Fruit fly (Drosophila melanogaster) whole organism, embryonic: ENCODE measurements around the gene CG32023.

ENCODE experiments used
- CG10267 ChIP-seq: fragments of 200-800 bp; sonication (Bioruptor generic); optimal IDR thresholded peaks from 2 replicates; lab custom pipeline; 2018; ENCODE audit warnings: missing biosample characterization, mild to moderate bottlenecking, missing genetic modification characterization, moderate library complexity
- CG10321 ChIP-seq: fragments of 200-800 bp; sonication (Bioruptor generic); IDR thresholded peaks from 2 replicates; pipeline ENCODE4 v1.3.6; 2022; ENCODE audit warnings: missing biosample characterization, missing genetic modification characterization
- CG10366 ChIP-seq: fragments of 200-800 bp; sonication (Bioruptor generic); IDR thresholded peaks from 2 replicates; pipeline ENCODE4 v1.3.6; 2022; ENCODE audit warnings: missing biosample characterization, missing genetic modification characterization
- CG10543 ChIP-seq: fragments of 200-800 bp; sonication (Bioruptor generic); optimal IDR thresholded peaks from 3 replicates; lab custom pipeline; 2017; ENCODE audit warnings: missing biosample characterization, mild to moderate bottlenecking, missing genetic modification characterization, moderate library complexity
- CG12155 ChIP-seq: fragments of 200-800 bp; sonication (Bioruptor generic); optimal IDR thresholded peaks from 3 replicates; lab custom pipeline; 2016; ENCODE audit warnings: missing biosample characterization, missing genetic modification characterization
- CG12744 ChIP-seq: fragments of 200-800 bp; sonication (Bioruptor generic); optimal IDR thresholded peaks from 2 replicates; lab custom pipeline; 2016; ENCODE audit warnings: missing biosample characterization, missing genetic modification characterization
- CG13424 ChIP-seq: fragments of 200-800 bp; sonication (Bioruptor generic); optimal IDR thresholded peaks from 2 replicates; lab custom pipeline; 2019; ENCODE audit warnings: missing biosample characterization, mild to moderate bottlenecking, missing genetic modification characterization, moderate library complexity
- CG14050 ChIP-seq: fragments of 200-800 bp; sonication (Bioruptor generic); IDR thresholded peaks from 3 replicates; pipeline ENCODE4 v1.3.6; 2022; ENCODE audit warnings: missing biosample characterization, missing genetic modification characterization
- CG14441 ChIP-seq: fragments of 200-800 bp; sonication (Bioruptor generic); IDR thresholded peaks from 2 replicates; pipeline ENCODE4 v1.3.6; 2022; ENCODE audit warnings: missing biosample characterization, missing genetic modification characterization
- CG14710 ChIP-seq: fragments of 200-800 bp; sonication (Bioruptor generic); optimal IDR thresholded peaks from 3 replicates; lab custom pipeline; 2019; ENCODE audit warnings: missing biosample characterization, mild to moderate bottlenecking, missing genetic modification characterization, moderate library complexity
- CG14860 ChIP-seq: fragments of 200-800 bp; sonication (Bioruptor generic); IDR thresholded peaks from 3 replicates; pipeline ENCODE4 v1.3.6; 2022; ENCODE audit warnings: missing biosample characterization, missing genetic modification characterization; ENCODE audit not compliant: partially characterized antibody
- CG15696 ChIP-seq: fragments of 200-800 bp; sonication (Bioruptor generic); optimal IDR thresholded peaks from 2 replicates; lab custom pipeline; 2019; ENCODE audit warnings: missing biosample characterization, mild to moderate bottlenecking, missing genetic modification characterization, moderate library complexity
- CG2712 ChIP-seq: fragments of 200-800 bp; optimal IDR thresholded peaks from 3 replicates; lab custom pipeline; 2019; ENCODE audit warnings: missing biosample characterization, mild to moderate bottlenecking, missing genetic modification characterization, moderate library complexity
- CG32532 ChIP-seq: fragments of 200-800 bp; sonication (Bioruptor generic); IDR thresholded peaks from 2 replicates; pipeline ENCODE4 v1.3.6; 2022; ENCODE audit warnings: missing biosample characterization, missing genetic modification characterization
- CG33213 ChIP-seq: fragments of 200-800 bp; sonication (Bioruptor generic); optimal IDR thresholded peaks from 3 replicates; lab custom pipeline; 2016; ENCODE audit warnings: missing biosample characterization, missing genetic modification characterization
- CG6272 ChIP-seq: fragments of 200-800 bp; sonication (Bioruptor generic); IDR thresholded peaks from 2 replicates; pipeline ENCODE4 v1.3.6; 2022; ENCODE audit warnings: missing biosample characterization, missing genetic modification characterization
- CG6683 ChIP-seq: fragments of 200-800 bp; sonication (Bioruptor generic); optimal IDR thresholded peaks from 2 replicates; lab custom pipeline; 2017; ENCODE audit warnings: missing biosample characterization, mild to moderate bottlenecking, missing genetic modification characterization, missing genetic modification reagents
- CG8924 ChIP-seq: fragments of 200-800 bp; optimal IDR thresholded peaks from 3 replicates; lab custom pipeline; 2019; ENCODE audit warnings: missing biosample characterization, mild to moderate bottlenecking, missing genetic modification characterization, moderate library complexity
- E2f1 ChIP-seq: fragments of 200-800 bp; sonication (Bioruptor generic); IDR thresholded peaks from 2 replicates; pipeline ENCODE4 v1.3.6; 2022; ENCODE audit warnings: missing biosample characterization, missing genetic modification characterization
- Elba2 ChIP-seq: fragments of 200-800 bp; sonication (Bioruptor generic); optimal IDR thresholded peaks from 3 replicates; lab custom pipeline; 2016; ENCODE audit warnings: missing biosample characterization, missing genetic modification characterization
- Fer1 ChIP-seq: fragments of 200-800 bp; sonication (Bioruptor generic); optimal IDR thresholded peaks from 2 replicates; lab custom pipeline; 2017; ENCODE audit warnings: missing biosample characterization, mild to moderate bottlenecking, missing genetic modification characterization
- HLHmδ ChIP-seq: fragments of 200-800 bp; sonication (Bioruptor generic); optimal IDR thresholded peaks from 2 replicates; lab custom pipeline; 2018; ENCODE audit warnings: missing biosample characterization, mild to moderate bottlenecking, missing genetic modification characterization, moderate library complexity
- Hr78 ChIP-seq, 2 experiments: fragments of 200-800 bp in 1 of 2; fragments of >200 bp in 1 of 2; sonication (Bioruptor generic) in 1 of 2; optimal IDR thresholded peaks; 2 replicates each; lab custom pipeline; 2017 to 2019; ENCODE audit warnings: missing biosample characterization in 2 of 2, missing genetic modification characterization in 2 of 2, mild to moderate bottlenecking in 1 of 2, moderate library complexity in 1 of 2
- MTF-1 ChIP-seq: fragments of 200-800 bp; sonication (Bioruptor generic); optimal IDR thresholded peaks from 2 replicates; lab custom pipeline; 2018; ENCODE audit warnings: missing biosample characterization, mild to moderate bottlenecking, missing genetic modification characterization, borderline replicate concordance
- Mrtf ChIP-seq: fragments of 200-800 bp; sonication (Bioruptor generic); IDR thresholded peaks from 3 replicates; pipeline ENCODE4 v1.3.6; 2022; ENCODE audit warnings: missing biosample characterization, missing genetic modification characterization
- Poxn ChIP-seq: fragments of 200-800 bp; sonication (Bioruptor generic); IDR thresholded peaks from 2 replicates; pipeline ENCODE4 v1.3.6; 2022; ENCODE audit warnings: missing biosample characterization, missing genetic modification characterization
- Sox102F ChIP-seq: fragments of 200-800 bp; sonication (Bioruptor generic); optimal IDR thresholded peaks from 2 replicates; lab custom pipeline; 2018; ENCODE audit warnings: missing biosample characterization, mild to moderate bottlenecking, missing genetic modification characterization, moderate library complexity
- Trl ChIP-seq, 3 experiments: fragments of >200 bp in 2 of 3; fragments of 200-800 bp in 1 of 3; sonication (Bioruptor generic) in 1 of 3; optimal IDR thresholded peaks; 2 replicates in 1 of 3; 3 replicates in 2 of 3; lab custom pipeline; 2016 to 2017; ENCODE audit warnings: missing biosample characterization in 1 of 3, missing genetic modification characterization in 1 of 3
- amos ChIP-seq: fragments of 200-800 bp; sonication (Bioruptor generic); IDR thresholded peaks from 2 replicates; pipeline ENCODE4 v1.3.6; 2022; ENCODE audit warnings: missing biosample characterization, missing genetic modification characterization; ENCODE audit not compliant: partially characterized antibody
- ap ChIP-seq: fragments of 200-800 bp; sonication (Bioruptor generic); IDR thresholded peaks from 2 replicates; pipeline ENCODE4 v1.3.6; 2022; ENCODE audit warnings: missing biosample characterization, missing genetic modification characterization
- ara ChIP-seq: fragments of 200-800 bp; sonication (Bioruptor generic); IDR thresholded peaks from 2 replicates; pipeline ENCODE4 v1.3.6; 2022; ENCODE audit warnings: missing biosample characterization, missing genetic modification characterization
- az2 ChIP-seq: fragments of 200-800 bp; sonication (Bioruptor generic); optimal IDR thresholded peaks from 3 replicates; lab custom pipeline; 2016; ENCODE audit warnings: missing biosample characterization, missing genetic modification characterization
- bab2 ChIP-seq: fragments of 200-800 bp; sonication (Bioruptor generic); optimal IDR thresholded peaks from 2 replicates; lab custom pipeline; 2016; ENCODE audit warnings: missing biosample characterization, missing genetic modification characterization
- bsh ChIP-seq, 2 experiments: fragments of 200-800 bp; sonication (Bioruptor generic); optimal IDR thresholded peaks; 2 replicates each; lab custom pipeline; 2017 to 2018; ENCODE audit warnings: mild to moderate bottlenecking in 2 of 2, missing biosample characterization in 2 of 2, missing genetic modification characterization in 2 of 2, moderate library complexity in 1 of 2
- ci ChIP-seq: fragments of 200-800 bp; sonication (Bioruptor generic); IDR thresholded peaks from 3 replicates; pipeline ENCODE4 v1.3.6; 2022; ENCODE audit warnings: missing biosample characterization, missing genetic modification characterization
- dimm ChIP-seq: fragments of 200-800 bp; sonication (Bioruptor generic); IDR thresholded peaks from 2 replicates; pipeline ENCODE4 v1.3.6; 2022; ENCODE audit warnings: missing biosample characterization, missing genetic modification characterization
- dmrt11E ChIP-seq: fragments of 200-800 bp; sonication (Bioruptor generic); optimal IDR thresholded peaks from 3 replicates; lab custom pipeline; 2018; ENCODE audit warnings: missing biosample characterization, mild to moderate bottlenecking, missing genetic modification characterization, moderate library complexity
- ewg ChIP-seq: fragments of 200-800 bp; sonication (Bioruptor generic); optimal IDR thresholded peaks from 3 replicates; lab custom pipeline; 2017; ENCODE audit warnings: mild to moderate bottlenecking, missing biosample characterization, missing genetic modification reagents, missing genetic modification characterization
- fd102C ChIP-seq: fragments of 200-800 bp; sonication (Bioruptor generic); optimal IDR thresholded peaks from 2 replicates; lab custom pipeline; 2018; ENCODE audit warnings: missing biosample characterization, mild to moderate bottlenecking, missing genetic modification characterization, moderate library complexity
- ftz-f1 ChIP-seq: fragments of 200-800 bp; sonication (Bioruptor generic); optimal IDR thresholded peaks from 2 replicates; lab custom pipeline; 2016; ENCODE audit warnings: missing biosample characterization, missing genetic modification characterization
- ken ChIP-seq: fragments of 200-800 bp; sonication (Bioruptor generic); IDR thresholded peaks from 3 replicates; pipeline ENCODE4 v1.3.6; 2022; ENCODE audit warnings: missing biosample characterization, missing genetic modification characterization
- pan ChIP-seq, 4 experiments: fragments of >200 bp in 3 of 4; fragments of 200-800 bp in 1 of 4; sonication (Bioruptor generic) in 1 of 4; optimal IDR thresholded peaks in 3 of 4; IDR thresholded peaks in 1 of 4; 2 replicates each; pipeline versions ENCODE4 v1.3.6 to Lab custom; 2017 to 2022; ENCODE audit warnings: missing biosample characterization in 2 of 4, missing genetic modification characterization in 2 of 4, mixed read lengths in 1 of 4
- peb ChIP-seq: fragments of 200-800 bp; sonication (Bioruptor generic); IDR thresholded peaks from 2 replicates; pipeline ENCODE4 v1.3.6; 2022; ENCODE audit warnings: missing biosample characterization, missing genetic modification characterization
- sens-2 ChIP-seq: fragments of 200-800 bp; sonication (Bioruptor generic); IDR thresholded peaks from 2 replicates; pipeline ENCODE4 v1.3.6; 2022; ENCODE audit warnings: missing biosample characterization, missing genetic modification characterization
- seq ChIP-seq: fragments of 200-800 bp; sonication (Bioruptor generic); IDR thresholded peaks from 2 replicates; pipeline ENCODE4 v1.3.6; 2022; ENCODE audit warnings: missing biosample characterization, missing genetic modification characterization
- sisA ChIP-seq: fragments of 200-800 bp; sonication (Bioruptor generic); IDR thresholded peaks from 2 replicates; pipeline ENCODE4 v1.3.6; 2022; ENCODE audit warnings: missing biosample characterization, missing genetic modification characterization
- tgo ChIP-seq: fragments of 200-800 bp; sonication (Bioruptor generic); IDR thresholded peaks from 3 replicates; pipeline ENCODE4 v1.3.6; 2022; ENCODE audit warnings: missing biosample characterization, missing genetic modification characterization
- wor ChIP-seq: fragments of 200-800 bp; sonication (Bioruptor generic); IDR thresholded peaks from 2 replicates; pipeline ENCODE4 v1.3.6; 2022; ENCODE audit warnings: missing biosample characterization, missing genetic modification characterization
- zfh2 ChIP-seq: fragments of 200-800 bp; sonication (Bioruptor generic); optimal IDR thresholded peaks from 2 replicates; lab custom pipeline; 2016; ENCODE audit warnings: missing biosample characterization, missing genetic modification characterization

CG32023 gene

DNA sequence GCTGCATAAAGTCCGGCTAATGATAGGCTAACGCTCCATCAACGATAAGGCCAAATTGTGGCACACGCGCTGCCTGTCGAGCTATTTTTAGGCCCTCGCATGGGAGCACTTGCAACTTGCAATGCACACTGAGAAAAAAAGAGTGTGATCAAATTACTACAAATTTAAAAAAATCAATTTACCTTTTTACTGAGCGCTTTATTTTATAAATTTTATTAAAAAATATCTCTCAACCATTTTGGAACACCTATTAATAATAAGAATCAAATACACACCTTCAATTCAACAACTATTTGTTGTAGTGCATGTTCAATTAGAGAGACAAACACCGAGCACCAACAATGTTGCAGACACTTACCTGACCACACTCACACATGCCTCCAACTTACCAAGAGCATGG lies 38.5 kb downstream of the CG32023 start (continued):
- TF ChIP-seq CG14860 (GFP tag; lab: Robert Waterston, UW) (no peak), Trl (optimal IDR thresholded peaks at IDR 0.05; lab: Kevin White, UChicago) (no peak), Trl (GFP tag; optimal IDR thresholded peaks at IDR 0.05; lab: Kevin White, UChicago) (no peak), CG32532 (GFP tag; lab: Robert Waterston, UW) (0 out of 2 replicates have a peak, but pooled peaks have one; percentile 4), Elba2 (no peak), CG10543 (no peak), sisA (GFP tag; lab: Robert Waterston, UW) (peak; percentile 21; the same call in 1 of the 2 replicates), CG14710 (tag; lab: Kevin White, UChicago) (peak; percentile 37), CG8924 (tag; lab: Kevin White, UChicago) (no peak), CG6272 (no peak; the same call in 1 of the 2 replicates), MTF-1 (GFP tag; lab: Kevin White, UChicago) (peak; percentile 51), Poxn (GFP tag; lab: Robert Waterston, UW) (no peak), Hr78 (GFP tag; optimal IDR thresholded peaks at IDR 0.05; lab: Kevin White, UChicago) (peak in 1 of 2 experiments; percentile 42), Sox102F (peak; percentile 6), CG12744 (no peak), fd102C (GFP tag; lab: Kevin White, UChicago) (no peak), dmrt11E (tag; lab: Kevin White, UChicago) (peak; percentile 37), bsh (GFP tag; optimal IDR thresholded peaks at IDR 0.05; lab: Kevin White, UChicago) (peak in 1 of 2 experiments; percentile 81), peb (GFP tag; lab: Robert Waterston, UW) (peak; percentile 65), CG2712 (tag; lab: Kevin White, UChicago) (no peak), tgo (GFP tag; lab: Robert Waterston, UW) (peak; percentile 6), amos (GFP tag; lab: Robert Waterston, UW) (no peak), HLHmδ (no peak), CG13424 (tag; lab: Kevin White, UChicago) (no peak), az2 (no peak), ci (GFP tag; lab: Robert Waterston, UW) (peak; percentile 88), CG10321 (no peak), CG33213 (GFP tag; lab: Kevin White, UChicago) (no peak), CG14050 (GFP tag; lab: Robert Waterston, UW) (peak; percentile 37; the same call in 2 of the 3 replicates), ken (GFP tag; lab: Robert Waterston, UW) (peak; percentile 59), seq (peak; percentile 9), CG10267 (tag; lab: Kevin White, UChicago) (peak; percentile 78), bab2 (no peak), Fer1 (GFP tag; lab: Kevin White, UChicago) (no peak), CG12155 (GFP tag; lab: Kevin White, UChicago) (no peak), CG14441 (peak; percentile 42; the same call in 1 of the 2 replicates), ara (peak; percentile 65; the same call in 1 of the 2 replicates), pan (optimal IDR thresholded peaks at IDR 0.05; lab: Kevin White, UChicago) (no peak), pan (GFP tag; optimal IDR thresholded peaks at IDR 0.05 in 1 of 2, IDR thresholded peaks at IDR 0.05 in 1 of 2) (peak in 1 of 2 experiments; percentile 35), wor (GFP tag; lab: Robert Waterston, UW) (peak; percentile 53), Mrtf (GFP tag; lab: Robert Waterston, UW) (peak; percentile 39; the same call in 1 of the 3 replicates), ftz-f1 (no peak), CG6683 (no peak), ap (GFP tag; lab: Robert Waterston, UW) (peak; percentile 67), dimm (GFP tag; lab: Robert Waterston, UW) (peak; percentile 7; the same call in 1 of the 2 replicates), zfh2 (GFP tag; lab: Kevin White, UChicago) (no peak), CG15696 (tag; lab: Kevin White, UChicago) (peak; percentile 45), ewg (GFP tag; lab: Kevin White, UChicago) (no peak), sens-2 (GFP tag; lab: Robert Waterston, UW) (peak; percentile 64), E2f1 (no peak), CG10366 (GFP tag; lab: Robert Waterston, UW) (peak; percentile 54)
